Fruit fly (Drosophila melanogaster) ovary, adult (tissue): ENCODE results near the gene Past1.

Source experiments
- CG17801 ChIP-seq: fragments of 200-800 bp; optimal IDR thresholded peaks from 2 replicates; lab custom pipeline; 2019; ENCODE audit warnings: missing biosample characterization, mild to moderate bottlenecking, missing genetic modification characterization, moderate library complexity; ENCODE audit not compliant: partially characterized antibody

Past1 gene

DNA sequence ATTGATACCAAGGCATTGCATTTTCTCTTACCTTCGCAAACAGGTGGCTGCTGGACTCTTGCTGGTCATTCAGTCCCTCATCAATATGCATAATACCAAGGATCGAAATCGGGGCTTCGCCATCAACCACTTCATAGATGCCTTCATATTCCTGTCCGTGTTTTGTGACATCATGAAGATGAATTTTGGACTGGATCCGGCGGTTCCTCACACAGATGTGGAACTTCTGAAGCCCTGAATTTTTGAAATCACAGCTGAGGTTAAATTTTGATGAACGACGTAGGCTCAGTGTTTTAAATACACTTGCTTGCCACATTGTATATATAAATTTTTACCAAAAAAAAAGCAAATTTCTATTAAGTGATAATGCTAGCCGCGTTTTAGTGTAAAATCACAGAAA, at the start of gene Past1:
Past1 (plus strand) TSS at position 301 of the 400 bp plus-strand sequence.
- TF ChIP-seq CG17801 (GFP tag; lab: Kevin White, UChicago): no peak

DNA sequence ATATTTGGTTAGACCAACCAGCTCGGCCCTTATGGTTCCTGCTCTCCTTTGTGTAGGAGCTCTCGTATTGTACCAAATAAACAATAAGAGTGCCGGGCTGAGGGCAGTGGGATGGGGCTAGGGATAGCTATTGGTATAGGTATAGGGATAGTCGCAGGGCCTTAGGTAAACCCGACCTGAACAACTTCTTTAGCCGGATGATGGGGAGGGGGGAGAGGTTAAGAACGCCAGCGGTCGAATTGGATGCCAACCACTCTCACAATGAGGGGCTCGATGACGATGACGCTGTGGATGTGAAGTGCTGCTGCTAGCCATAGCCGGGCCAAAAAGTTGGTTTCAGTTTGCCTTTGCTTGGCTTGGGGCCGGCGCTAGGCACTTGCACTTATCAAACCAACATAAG, 49.8 kb upstream of the Past1 start:
- TF ChIP-seq CG17801 (GFP tag; lab: Kevin White, UChicago): no peak

DNA sequence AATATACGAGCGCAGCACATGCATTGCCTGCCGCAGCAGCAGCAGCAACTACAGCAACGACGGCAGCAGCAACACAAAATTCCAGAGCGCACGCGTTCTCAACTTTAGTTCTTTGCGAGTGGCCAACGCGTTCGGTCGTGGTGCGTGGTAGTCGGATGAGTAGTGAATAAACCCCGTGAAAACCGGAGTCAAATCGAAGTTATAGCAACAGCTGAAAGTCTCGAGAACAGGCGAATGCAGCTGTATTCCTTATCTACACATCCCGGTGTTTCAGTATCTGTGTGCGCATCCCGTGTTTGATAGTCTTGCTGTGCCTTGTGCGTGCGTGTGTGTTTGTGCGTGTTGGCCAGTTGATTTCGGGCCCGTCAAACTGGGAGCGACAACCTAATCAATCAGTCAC, 49.2 kb upstream of the Past1 start, which contains the start of gene Dtg:
Dtg (plus strand) TSS at position 105 of the 400 bp plus-strand sequence.
- no peak for TF ChIP-seq CG17801 (GFP tag; lab: Kevin White, UChicago)

DNA sequence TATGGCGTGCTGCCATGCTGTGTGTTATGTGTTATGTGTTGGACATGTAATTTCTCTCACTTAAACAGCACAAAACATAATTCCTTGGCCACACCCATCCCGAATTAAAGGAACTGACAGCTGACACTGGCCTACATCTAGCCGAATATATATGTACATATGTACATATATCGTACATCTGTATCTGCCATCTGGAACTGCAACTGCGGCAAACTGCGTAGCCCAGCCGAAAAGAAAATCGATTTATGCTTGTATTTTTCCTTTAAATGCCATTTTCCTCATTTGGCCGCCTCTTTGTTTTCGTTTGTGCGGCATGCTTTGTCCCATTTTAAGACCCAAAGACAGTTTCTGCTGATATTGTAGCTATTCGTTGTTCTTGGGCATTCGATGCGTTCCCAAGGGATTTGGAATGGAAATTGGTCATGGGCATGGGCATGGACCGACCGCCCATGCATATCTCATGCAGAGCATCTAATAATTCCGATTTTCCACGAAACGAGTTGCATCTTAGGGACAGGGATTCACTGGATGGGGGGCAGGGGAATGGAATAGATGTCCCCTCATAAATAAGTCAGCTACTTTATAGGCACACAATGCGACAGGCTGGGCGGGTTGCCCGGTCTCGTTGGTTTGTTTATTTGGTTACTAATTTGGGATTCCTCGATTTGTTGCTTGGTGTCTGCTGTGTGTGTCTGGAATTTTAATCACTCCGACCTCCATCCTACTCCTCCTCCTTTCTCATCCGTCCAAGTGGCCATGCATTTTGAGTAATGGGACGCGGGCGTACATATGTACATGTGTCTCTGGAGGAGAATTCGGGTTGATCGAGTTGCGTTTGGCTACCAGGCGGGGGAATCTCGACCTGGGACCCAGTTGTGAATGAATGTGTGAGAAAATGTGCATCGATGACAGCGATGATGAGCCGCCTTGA, 47.8 kb upstream of the Past1 start:
- TF ChIP-seq CG17801 (GFP tag; lab: Kevin White, UChicago): no peak

DNA sequence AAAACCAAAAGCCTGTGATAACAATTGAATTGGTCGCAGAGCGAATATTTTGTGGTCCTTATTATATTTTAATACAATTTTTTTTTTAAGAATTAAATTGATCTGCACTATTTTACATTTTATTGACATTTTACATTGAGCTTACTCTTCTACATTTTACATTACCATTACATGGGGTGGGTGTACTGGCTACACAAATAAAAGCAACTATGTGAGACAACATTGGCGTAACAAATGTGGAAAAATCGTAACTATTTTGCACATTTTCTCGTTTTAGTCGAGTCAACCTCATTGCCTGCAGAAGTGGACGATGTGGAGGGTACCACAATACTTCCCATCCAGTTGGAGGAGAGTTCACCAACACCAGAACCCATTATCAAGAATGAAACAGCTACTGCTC, 46.6 kb upstream of the Past1 start:
- no peak for TF ChIP-seq CG17801 (GFP tag; lab: Kevin White, UChicago)

DNA sequence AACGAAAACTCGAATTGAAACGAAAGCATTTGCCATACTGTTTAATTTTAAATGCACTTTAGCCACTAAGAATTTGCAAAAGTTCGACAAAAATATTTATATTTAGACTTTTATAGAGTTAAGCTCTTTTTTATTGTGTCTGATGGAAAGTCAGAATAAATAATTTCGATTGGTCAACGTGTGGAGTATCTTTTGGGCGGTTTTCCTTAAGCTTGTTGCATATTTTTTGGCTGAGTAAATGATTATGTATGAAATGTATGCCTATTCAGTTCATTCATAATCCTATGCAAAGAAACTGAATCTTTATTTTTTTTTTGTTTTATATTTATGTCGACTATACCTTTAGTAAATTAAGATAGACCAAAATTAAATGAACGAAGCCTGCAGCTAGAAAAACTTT, 44.4 kb upstream of the Past1 start:
- no peak for TF ChIP-seq CG17801 (GFP tag; lab: Kevin White, UChicago)

DNA sequence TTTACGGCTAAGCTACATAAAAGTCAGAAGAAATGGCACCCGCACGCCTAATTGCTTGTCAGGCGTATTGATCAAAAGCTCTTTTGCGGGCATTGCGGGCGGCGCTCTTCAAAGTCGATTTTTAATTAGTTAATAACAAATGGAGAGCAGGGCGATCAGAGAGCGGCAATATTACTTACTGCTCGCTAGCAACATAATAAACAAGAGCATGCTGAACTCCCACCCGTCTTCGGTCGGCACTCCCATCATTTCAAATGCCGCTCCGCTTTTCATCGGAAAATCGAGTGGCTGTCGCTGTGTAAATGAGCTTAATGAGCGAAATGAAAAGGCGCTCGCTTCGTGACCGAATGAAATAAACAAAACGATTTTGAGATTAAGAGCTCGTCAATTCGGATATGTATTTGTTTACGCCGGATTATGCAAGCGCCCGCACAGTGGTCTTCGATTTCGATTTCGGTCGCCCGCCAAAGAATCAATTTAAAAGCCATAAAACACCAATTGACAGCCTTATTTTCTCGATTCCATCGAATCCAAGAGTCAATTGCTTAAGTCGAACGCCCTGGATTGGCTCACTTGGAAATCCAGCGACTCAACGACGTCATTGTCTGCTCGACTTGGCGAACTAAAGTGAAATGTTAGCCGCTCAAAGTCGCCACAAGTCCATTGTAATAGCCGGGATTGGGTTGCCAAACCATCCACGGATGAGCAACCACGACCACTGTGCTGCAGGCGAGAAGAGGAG, 43.4 kb upstream of the Past1 start:
- TF ChIP-seq CG17801 (GFP tag; lab: Kevin White, UChicago): no peak

DNA sequence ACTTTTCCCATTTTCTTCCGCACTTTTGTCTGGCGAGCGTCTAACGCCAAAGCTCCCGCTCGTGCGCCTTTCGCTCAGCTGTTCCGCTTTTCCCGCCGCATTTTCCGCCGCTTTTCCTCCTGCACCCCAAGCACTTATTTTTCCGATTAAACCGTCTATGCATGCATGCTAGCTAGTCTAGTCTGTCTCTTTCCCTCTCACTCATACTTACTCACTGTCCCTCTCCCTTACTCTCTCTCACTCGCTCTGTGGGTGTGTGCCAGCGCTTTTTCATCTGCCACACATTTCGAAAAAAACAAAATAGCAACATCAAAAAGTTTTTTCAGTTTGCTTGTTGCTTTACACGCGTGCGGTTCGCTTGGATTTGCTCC, 42.9 kb upstream of the Past1 start, which contains the start of gene CG6225:
CG6225 (plus strand) TSS at position 325 of the 371 bp plus-strand sequence.
- TF ChIP-seq CG17801 (GFP tag; lab: Kevin White, UChicago): no peak

DNA sequence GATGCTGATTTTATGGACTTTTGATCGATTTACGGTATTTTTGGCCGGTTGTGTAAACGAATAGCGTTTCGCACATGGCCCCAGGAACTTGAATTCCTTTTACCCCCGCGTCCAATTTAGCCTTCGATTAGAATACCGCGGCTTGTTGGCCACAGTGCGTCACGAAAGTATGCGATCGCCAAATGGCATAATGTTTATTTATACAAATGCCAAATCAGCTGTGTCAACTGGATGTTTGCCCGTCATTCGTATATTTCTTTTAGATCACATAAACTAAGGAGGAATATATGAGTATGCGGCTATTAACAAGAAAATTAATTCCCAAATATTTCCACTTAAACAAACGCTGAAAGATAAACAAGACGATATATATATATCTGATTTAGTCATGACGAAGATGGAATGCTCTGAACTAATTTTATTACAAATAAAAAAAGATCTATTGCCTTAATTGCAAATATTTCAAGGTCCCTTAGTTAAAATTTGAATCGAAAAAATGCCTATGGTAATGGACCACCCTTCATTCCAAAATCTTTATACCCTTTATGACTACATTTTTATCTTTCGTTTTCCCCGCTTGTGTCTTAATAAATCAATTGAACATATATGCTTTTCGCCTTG, 40.1 kb upstream of the Past1 start:
- TF ChIP-seq CG17801 (GFP tag; lab: Kevin White, UChicago): no peak

DNA sequence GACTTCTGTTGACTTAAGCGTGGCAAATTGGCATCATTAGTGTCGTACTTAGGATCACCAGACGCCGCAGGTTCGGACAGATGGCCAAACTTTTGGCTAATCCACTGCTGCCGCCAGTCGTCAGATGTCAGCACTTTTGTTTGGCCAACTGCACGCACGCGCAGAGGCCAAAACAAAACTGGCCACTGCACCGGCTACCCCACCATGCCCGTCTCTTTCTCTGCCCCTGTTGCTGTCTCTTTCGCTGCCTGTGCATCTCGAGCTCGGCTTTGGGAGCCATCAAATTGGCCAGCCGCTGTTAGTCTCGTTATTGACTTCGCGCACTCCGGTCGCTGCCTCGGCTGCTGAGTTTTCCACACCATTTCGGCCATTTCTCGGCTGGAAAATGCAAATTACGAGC, 34.6 kb upstream of the Past1 start, which contains the start of gene CG14395:
CG14395 (plus strand) TSS at position 301 of the 400 bp plus-strand sequence.
- TF ChIP-seq CG17801 (GFP tag; lab: Kevin White, UChicago): no peak

DNA sequence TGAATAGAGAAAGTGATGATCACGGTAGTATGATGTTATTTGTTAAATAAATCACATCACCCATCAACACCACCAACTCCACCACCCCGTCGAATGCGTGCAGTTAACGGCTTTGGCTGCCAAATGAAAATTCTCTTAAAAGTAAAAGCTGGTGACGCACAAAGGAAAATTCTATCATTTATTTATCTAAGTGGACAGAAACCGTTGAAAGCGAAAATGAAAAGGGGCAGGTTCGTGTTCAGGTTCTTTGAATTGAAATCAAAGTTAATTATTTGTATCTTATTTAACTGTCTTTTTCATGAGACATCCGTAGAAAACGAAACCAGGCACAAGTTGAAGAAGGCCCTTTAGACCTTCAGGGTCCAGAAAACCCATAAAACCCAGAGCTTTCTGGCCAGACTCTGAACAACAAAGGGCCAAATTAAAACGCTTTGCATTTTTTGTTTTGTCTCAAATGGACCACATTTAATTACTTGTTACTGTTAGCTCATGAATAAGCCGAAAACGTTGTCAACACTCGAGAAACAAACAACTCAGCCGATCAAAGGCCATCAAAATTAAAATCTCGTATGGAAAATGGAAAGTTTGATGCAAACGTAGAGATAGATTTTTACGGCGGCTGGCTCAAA, 30.8 kb upstream of the Past1 start:
- TF ChIP-seq CG17801 (GFP tag; lab: Kevin White, UChicago): no peak

DNA sequence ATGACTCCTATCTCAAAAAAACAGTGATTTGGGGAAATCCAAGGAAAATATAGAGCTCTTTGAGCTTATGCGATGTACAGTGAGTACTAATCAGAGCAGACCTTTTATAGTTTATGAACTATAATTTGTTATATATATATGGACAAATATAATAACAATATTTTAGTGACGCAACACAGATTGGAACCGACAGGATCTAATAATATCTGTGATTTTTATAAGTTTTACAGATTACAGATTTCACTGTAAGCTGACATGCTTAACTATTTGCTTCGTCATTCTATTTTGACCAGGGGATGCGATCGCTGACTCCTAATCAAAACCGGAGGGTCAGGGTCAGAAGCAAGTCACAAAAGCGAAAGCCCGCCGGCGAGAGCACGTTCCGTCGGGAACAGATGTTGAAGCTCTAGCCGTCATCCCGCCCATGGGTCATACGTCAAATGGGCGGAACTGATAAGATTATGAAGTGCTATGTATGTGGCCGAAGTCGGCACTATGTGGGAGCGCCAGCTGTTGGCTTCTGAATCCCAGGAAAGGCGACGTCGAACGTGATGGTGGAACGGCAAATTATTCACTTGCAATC, 23.0 kb upstream of the Past1 start, which contains the start of gene Gnmt:
Gnmt (plus strand) TSS at position 568 of the 583 bp plus-strand sequence.
- no peak for TF ChIP-seq CG17801 (GFP tag; lab: Kevin White, UChicago)

DNA sequence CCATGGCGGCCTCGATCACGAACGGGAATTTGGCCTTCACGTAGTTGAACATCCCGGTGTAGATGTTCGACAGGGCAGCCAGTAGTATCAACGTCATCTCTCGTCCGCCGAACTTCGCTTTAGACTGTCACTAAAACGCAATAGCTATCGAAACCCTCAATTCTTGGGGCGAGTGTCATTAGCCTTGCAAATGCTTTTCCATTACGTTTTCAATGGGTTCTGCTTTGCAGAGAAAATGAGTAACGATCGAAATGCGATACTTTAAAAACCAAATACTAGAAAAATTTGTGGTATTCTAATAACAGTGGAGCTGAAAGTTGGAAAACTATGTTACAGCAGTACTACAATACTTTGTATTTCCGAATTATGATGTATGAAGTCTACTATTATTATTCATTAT, 21.0 kb upstream of the Past1 start, which contains the start of gene CG43630:
CG43630 (minus strand) TSS at position 101 of the 400 bp plus-strand sequence.
- no peak for TF ChIP-seq CG17801 (GFP tag; lab: Kevin White, UChicago)

DNA sequence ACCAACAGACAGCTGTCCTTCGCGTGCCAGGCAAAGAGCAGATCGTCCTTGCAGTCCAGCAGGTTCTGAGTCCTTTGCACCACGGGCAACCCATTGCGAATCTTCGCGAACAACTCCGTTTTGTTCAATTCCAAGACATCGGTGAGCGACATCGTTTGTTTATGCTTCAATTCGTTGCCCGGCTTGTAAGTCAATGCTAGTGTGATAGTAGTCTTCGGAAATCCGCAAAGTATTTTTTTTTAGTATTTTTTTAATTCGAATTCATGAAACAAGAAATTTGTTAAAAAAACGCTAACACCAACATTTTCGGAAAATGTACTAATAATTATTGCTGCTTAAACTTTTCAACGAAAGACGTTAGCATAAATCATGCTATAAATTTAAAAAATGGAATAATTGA, 18.3 kb upstream of the Past1 start, which contains the start of gene mbo:
mbo (minus strand) TSS at position 203 of the 400 bp plus-strand sequence.
- no peak for TF ChIP-seq CG17801 (GFP tag; lab: Kevin White, UChicago)
